Fruit fly (Drosophila melanogaster) whole organism, pupa: Measurements from ENCODE around the gene Crag.
A peak's percentile ranks its signal among the peaks of the same experiment; 100 is the strongest.

Experiments used
- CG12605 ChIP-seq: fragments of 200-800 bp; sonication (Bioruptor generic); IDR thresholded peaks from 2 replicates; pipeline ENCODE4 v1.3.6; 2022; ENCODE audit warnings: missing biosample characterization, missing genetic modification characterization
- CG15710 ChIP-seq: fragments of 200-800 bp; sonication (Bioruptor generic); optimal IDR thresholded peaks from 2 replicates; lab custom pipeline; 2018; ENCODE audit warnings: missing biosample characterization, mild to moderate bottlenecking, missing genetic modification characterization, moderate library complexity
- CG4496 ChIP-seq: fragments of 200-800 bp; sonication (Bioruptor generic); IDR thresholded peaks from 3 replicates; pipeline ENCODE4 v1.3.6; 2022; ENCODE audit warnings: missing biosample characterization, missing genetic modification characterization
- CG8159 ChIP-seq: fragments of 200-800 bp; sonication (Bioruptor generic); optimal IDR thresholded peaks from 3 replicates; lab custom pipeline; 2018; ENCODE audit warnings: missing biosample characterization, mild to moderate bottlenecking, missing genetic modification characterization, moderate library complexity
- Ets98B ChIP-seq: fragments of 200-800 bp; sonication (Bioruptor generic); IDR thresholded peaks from 2 replicates; pipeline ENCODE4 v1.3.6; 2022; ENCODE audit warnings: missing biosample characterization, missing genetic modification characterization
- Pif1A ChIP-seq: fragments of 200-800 bp; sonication (Bioruptor generic); optimal IDR thresholded peaks from 3 replicates; lab custom pipeline; 2016; ENCODE audit warnings: missing biosample characterization, missing genetic modification characterization
- Pif1B ChIP-seq: fragments of 200-800 bp; sonication (Bioruptor generic); optimal IDR thresholded peaks from 3 replicates; lab custom pipeline; 2016; ENCODE audit warnings: missing biosample characterization, missing genetic modification characterization
- fd96Ca ChIP-seq: fragments of 200-800 bp; sonication (Bioruptor generic); IDR thresholded peaks from 3 replicates; pipeline ENCODE4 v1.3.6; 2022; ENCODE audit warnings: missing biosample characterization, missing genetic modification characterization
- rn ChIP-seq: fragments of 200-800 bp; sonication (Bioruptor generic); IDR thresholded peaks from 2 replicates; pipeline ENCODE4 v1.3.6; 2022; ENCODE audit warnings: missing biosample characterization, missing genetic modification characterization

- TF ChIP-seq Pif1A (GFP tag; lab: Kevin White, UChicago) = no peak
- TF ChIP-seq Ets98B (GFP tag; lab: Robert Waterston, UW) = 0 out of 2 replicates have a peak, but pooled peaks have one; percentile 10
- no peak for TF ChIP-seq fd96Ca (GFP tag; lab: Robert Waterston, UW)
- TF ChIP-seq rn (GFP tag; lab: Robert Waterston, UW) = no peak
- TF ChIP-seq CG8159 = no peak
- TF ChIP-seq Pif1B (GFP tag; lab: Kevin White, UChicago) = no peak
- TF ChIP-seq CG15710 (tag; lab: Kevin White, UChicago) = no peak
- no peak for TF ChIP-seq CG4496
- TF ChIP-seq CG12605 (GFP tag; lab: Robert Waterston, UW) = no peak
Measured at dm6 chrX:8572939-8573594, 18.8 kb upstream of the Crag start, which contains the start of gene spirit.
